Worm (Caenorhabditis elegans) whole organism, L4 larva: ENCODE results near the gene krr-1.

Source experiments
- F44E2.7 ChIP-seq: fragments of 200-800 bp; sonication (Bioruptor generic); IDR thresholded peaks from 2 replicates; pipeline ENCODE4 v2.1.2; 2022; ENCODE audit warnings: missing genetic modification characterization, missing compliant biosample characterization
- T20F7.1 ChIP-seq: fragments of 200-800 bp; sonication (Bioruptor generic); optimal IDR thresholded peaks from 2 replicates; lab custom pipeline; 2018; ENCODE audit warnings: mild to moderate bottlenecking, missing genetic modification characterization, missing compliant biosample characterization
- Y105C5A.15 ChIP-seq: fragments of 200-800 bp; sonication (Bioruptor generic); IDR thresholded peaks from 2 replicates; pipeline ENCODE4 v1.3.6; 2022; ENCODE audit warnings: missing genetic modification characterization, missing compliant biosample characterization
- Y75B8A.6 ChIP-seq: fragments of 200-800 bp; sonication (Bioruptor generic); IDR thresholded peaks from 2 replicates; pipeline ENCODE4 v1.3.6; 2022; ENCODE audit warnings: missing genetic modification reagents, missing genetic modification characterization, missing compliant biosample characterization
- aha-1 ChIP-seq: fragments of 150-350 bp; peaks from one replicate; lab custom pipeline; 2014; ENCODE audit warnings: missing biosample characterization, missing genetic modification characterization
- aly-2 ChIP-seq: sonication (generic microtip); optimal IDR thresholded peaks from 2 replicates; lab custom pipeline; 2018; ENCODE audit warnings: missing biosample characterization, missing genetic modification characterization
- arid-1 ChIP-seq: fragments of 200-800 bp; sonication (Bioruptor generic); conservative IDR thresholded peaks from 2 replicates; pipeline ENCODE4 v1.3.6; 2022; ENCODE audit warnings: missing genetic modification reagents, missing genetic modification characterization, missing compliant biosample characterization
- attf-4 ChIP-seq: sonication (generic microtip); optimal IDR thresholded peaks from 3 replicates; lab custom pipeline; 2017; ENCODE audit warnings: missing biosample characterization, missing genetic modification characterization
- ceh-20 ChIP-seq: fragments of 200-800 bp; sonication (Bioruptor generic); IDR thresholded peaks from 2 replicates; pipeline ENCODE4 v1.3.6; 2022; ENCODE audit warnings: missing genetic modification reagents, missing genetic modification characterization, missing compliant biosample characterization
- ceh-28 ChIP-seq: fragments of 150-350 bp; optimal IDR thresholded peaks from 2 replicates; lab custom pipeline; 2014; ENCODE audit warnings: missing biosample characterization, missing genetic modification reagents, missing genetic modification characterization
- ceh-62 ChIP-seq: sonication (generic microtip); optimal IDR thresholded peaks from 2 replicates; lab custom pipeline; 2017; ENCODE audit warnings: missing biosample characterization, missing genetic modification characterization
- ceh-82 ChIP-seq: sonication (generic microtip); optimal IDR thresholded peaks from 2 replicates; lab custom pipeline; 2017; ENCODE audit warnings: missing biosample characterization, missing genetic modification characterization
- ces-1 ChIP-seq: fragments of 150-350 bp; sonication (generic microtip); optimal IDR thresholded peaks from 4 replicates; lab custom pipeline; 2014; ENCODE audit warnings: missing biosample characterization, missing genetic modification reagents, missing genetic modification characterization
- cey-2 ChIP-seq: sonication (generic microtip); optimal IDR thresholded peaks from 3 replicates; lab custom pipeline; 2017; ENCODE audit warnings: missing genetic modification characterization, mild to moderate bottlenecking, missing compliant biosample characterization, antibody characterized with exemption, borderline replicate concordance; ENCODE audit not compliant: insufficient read depth
- ctbp-1 ChIP-seq: fragments of 200-800 bp; sonication (Bioruptor generic); IDR thresholded peaks from 2 replicates; pipeline ENCODE4 v1.3.6; 2022; ENCODE audit warnings: missing genetic modification reagents, missing genetic modification characterization, missing compliant biosample characterization
- daf-12 ChIP-seq: fragments of 150-350 bp; optimal IDR thresholded peaks from 2 replicates; lab custom pipeline; 2014; ENCODE audit warnings: missing biosample characterization, missing genetic modification reagents, missing genetic modification characterization
- egl-27 ChIP-seq: sonication (generic microtip); optimal IDR thresholded peaks from 3 replicates; lab custom pipeline; 2017; ENCODE audit warnings: missing biosample characterization, missing genetic modification reagents, missing genetic modification characterization
- gei-8 ChIP-seq: fragments of 200-800 bp; sonication (Bioruptor generic); optimal IDR thresholded peaks from 2 replicates; lab custom pipeline; 2018; ENCODE audit warnings: mild to moderate bottlenecking, missing genetic modification characterization, missing compliant biosample characterization
- hlh-30 ChIP-seq: sonication (generic microtip); optimal IDR thresholded peaks from 2 replicates; lab custom pipeline; 2017; ENCODE audit warnings: antibody characterized with exemption, mild to moderate bottlenecking, missing genetic modification characterization, missing compliant biosample characterization; ENCODE audit not compliant: insufficient read depth
- lim-7 ChIP-seq: fragments of 200-800 bp; sonication (Bioruptor generic); IDR thresholded peaks from 2 replicates; pipeline ENCODE4 v1.3.6; 2022; ENCODE audit warnings: missing genetic modification characterization, missing compliant biosample characterization
- lin-1 ChIP-seq: fragments of 200-800 bp; sonication (Bioruptor generic); IDR thresholded peaks from 2 replicates; pipeline ENCODE4 v1.3.6; 2022; ENCODE audit warnings: missing genetic modification reagents, missing genetic modification characterization, missing compliant biosample characterization
- lin-15B ChIP-seq: fragments of 150-350 bp; sonication (generic microtip); optimal IDR thresholded peaks from 3 replicates; lab custom pipeline; 2014; ENCODE audit warnings: missing biosample characterization, missing genetic modification characterization
- lin-29 ChIP-seq: fragments of 200-800 bp; sonication (Bioruptor generic); IDR thresholded peaks from 2 replicates; pipeline ENCODE4 v1.3.6; 2022; ENCODE audit warnings: missing genetic modification reagents, missing genetic modification characterization, missing compliant biosample characterization
- lin-38 ChIP-seq: fragments of 200-800 bp; sonication (Bioruptor generic); IDR thresholded peaks from 2 replicates; pipeline ENCODE4 v1.3.6; 2022; ENCODE audit warnings: missing genetic modification reagents, missing genetic modification characterization, missing compliant biosample characterization
- madf-9 ChIP-seq: fragments of 200-800 bp; sonication (Bioruptor generic); conservative IDR thresholded peaks from 2 replicates; pipeline ENCODE4 v1.3.6; 2022; ENCODE audit warnings: missing genetic modification reagents, missing genetic modification characterization, missing compliant biosample characterization
- mdl-1 ChIP-seq, 2 experiments: fragments of 150-350 bp in 1 of 2; sonication (generic microtip) in 1 of 2; optimal IDR thresholded peaks; 2 replicates each; lab custom pipeline; 2014 to 2017; ENCODE audit warnings: missing biosample characterization in 2 of 2, missing genetic modification characterization in 2 of 2
- mep-1 ChIP-seq: fragments of 150-350 bp; sonication (generic microtip); optimal IDR thresholded peaks from 3 replicates; lab custom pipeline; 2014; ENCODE audit warnings: missing biosample characterization, missing genetic modification characterization
- mes-2 ChIP-seq: sonication (generic microtip); optimal IDR thresholded peaks from 2 replicates; lab custom pipeline; 2016; ENCODE audit warnings: missing genotype, mild to moderate bottlenecking, missing genetic modification characterization, missing compliant biosample characterization; ENCODE audit not compliant: poor library complexity, severe bottlenecking
- mxl-3 ChIP-seq: fragments of 200-800 bp; sonication (Bioruptor generic); optimal IDR thresholded peaks from 2 replicates; lab custom pipeline; 2018; ENCODE audit warnings: mild to moderate bottlenecking, missing genetic modification characterization, missing compliant biosample characterization
- nhr-10 ChIP-seq: fragments of 150-350 bp; optimal IDR thresholded peaks from 2 replicates; lab custom pipeline; 2014; ENCODE audit warnings: missing biosample characterization, missing genetic modification characterization
- nhr-11 ChIP-seq: fragments of 150-350 bp; optimal IDR thresholded peaks from 2 replicates; lab custom pipeline; 2014; ENCODE audit warnings: missing biosample characterization, missing genetic modification characterization
- nhr-25 ChIP-seq: sonication (generic microtip); optimal IDR thresholded peaks from 2 replicates; lab custom pipeline; 2017; ENCODE audit warnings: missing genetic modification characterization, mild to moderate bottlenecking, missing compliant biosample characterization, antibody characterized with exemption, moderate library complexity, borderline replicate concordance; ENCODE audit not compliant: insufficient read depth
- nhr-28 ChIP-seq: fragments of 150-350 bp; optimal IDR thresholded peaks from 2 replicates; lab custom pipeline; 2014; ENCODE audit warnings: missing biosample characterization, missing genetic modification characterization
- nhr-41 ChIP-seq: fragments of 200-800 bp; sonication (Bioruptor generic); IDR thresholded peaks from 2 replicates; pipeline ENCODE4 v1.3.6; 2022; ENCODE audit warnings: missing genetic modification reagents, missing genetic modification characterization, missing compliant biosample characterization
- nhr-42 ChIP-seq: fragments of 200-800 bp; sonication (Bioruptor generic); IDR thresholded peaks from 2 replicates; pipeline ENCODE4 v1.3.6; 2022; ENCODE audit warnings: missing genetic modification characterization, missing compliant biosample characterization
- nhr-48 ChIP-seq: sonication (generic microtip); optimal IDR thresholded peaks from 2 replicates; lab custom pipeline; 2016; ENCODE audit warnings: mild to moderate bottlenecking, missing genetic modification characterization, missing compliant biosample characterization
- nhr-77 ChIP-seq: fragments of 150-350 bp; optimal IDR thresholded peaks from 2 replicates; lab custom pipeline; 2014; ENCODE audit warnings: missing biosample characterization, missing genetic modification characterization
- php-3 ChIP-seq: fragments of 200-800 bp; sonication (Bioruptor generic); IDR thresholded peaks from 2 replicates; pipeline ENCODE4 v1.3.6; 2022; ENCODE audit warnings: missing genetic modification reagents, missing genetic modification characterization, missing compliant biosample characterization
- saeg-2 ChIP-seq: fragments of 200-800 bp; sonication (Bioruptor generic); IDR thresholded peaks from 2 replicates; pipeline ENCODE4 v1.3.6; 2022; ENCODE audit warnings: missing genetic modification reagents, missing genetic modification characterization, missing compliant biosample characterization
- sdz-12 ChIP-seq: fragments of 200-800 bp; sonication (Bioruptor generic); optimal IDR thresholded peaks from 2 replicates; lab custom pipeline; 2018; ENCODE audit warnings: mild to moderate bottlenecking, missing genetic modification characterization, missing compliant biosample characterization
- snpc-1.2 ChIP-seq: fragments of 200-800 bp; sonication (Bioruptor generic); IDR thresholded peaks from 2 replicates; pipeline ENCODE4 v1.3.6; 2022; ENCODE audit warnings: missing genetic modification reagents, missing genetic modification characterization, missing compliant biosample characterization
- unc-130 ChIP-seq: sonication (generic microtip); optimal IDR thresholded peaks from 2 replicates; lab custom pipeline; 2016; ENCODE audit warnings: missing genetic modification reagents, missing genetic modification characterization, missing compliant biosample characterization
- vab-7 ChIP-seq: fragments of 200-800 bp; sonication (Bioruptor generic); IDR thresholded peaks from 2 replicates; pipeline ENCODE4 v1.3.6; 2022; ENCODE audit warnings: missing genetic modification reagents, missing genetic modification characterization, missing compliant biosample characterization
- zip-2 ChIP-seq: fragments of 150-350 bp; optimal IDR thresholded peaks from 2 replicates; lab custom pipeline; 2014; ENCODE audit warnings: missing biosample characterization, missing genetic modification characterization

The krr-1 gene

ce11 chrV:7196498-7196966 lies 34.5 kb upstream of the krr-1 start, which contains the start of gene F09G2.2 (continued):
- TF ChIP-seq lin-29 (peak; percentile 80; the same call in 1 of the 2 replicates), ceh-28 (tag; lab: Kevin White, UChicago) (no peak), saeg-2 (GFP tag; lab: Robert Waterston, UW) (no peak), F44E2.7 (GFP tag; lab: Robert Waterston, UW) (no peak), mep-1 (tag; lab: Kevin White, UChicago) (peak; percentile 90), cey-2 (tag; lab: Kevin White, UChicago) (no peak), T20F7.1 (GFP tag; lab: Kevin White, UChicago) (no peak), mxl-3 (GFP tag; lab: Kevin White, UChicago) (peak; percentile 43), sdz-12 (GFP tag; lab: Kevin White, UChicago) (no peak), vab-7 (GFP tag; lab: Robert Waterston, UW) (0 out of 2 replicates have a peak, but pooled peaks have one; percentile 14), snpc-1.2 (GFP tag; lab: Robert Waterston, UW) (peak; percentile 53; the same call in 1 of the 2 replicates), ceh-82 (tag; lab: Kevin White, UChicago) (no peak), mes-2 (tag; lab: Kevin White, UChicago) (peak; percentile 91), zip-2 (tag; lab: Kevin White, UChicago) (peak; percentile 49), attf-4 (tag; lab: Kevin White, UChicago) (no peak), ctbp-1 (GFP tag; lab: Robert Waterston, UW) (peak; percentile 74), aha-1 (peak; percentile 99), lin-1 (GFP tag; lab: Robert Waterston, UW) (peak; percentile 65), nhr-10 (tag; lab: Kevin White, UChicago) (no peak), Y105C5A.15 (GFP tag; lab: Robert Waterston, UW) (no peak), nhr-77 (peak; percentile 92), ces-1 (no peak), lin-38 (GFP tag; lab: Robert Waterston, UW) (peak; percentile 87), daf-12 (tag; lab: Kevin White, UChicago) (no peak), nhr-28 (tag; lab: Kevin White, UChicago) (peak; percentile 81), aly-2 (tag; lab: Kevin White, UChicago) (no peak), ceh-20 (GFP tag; lab: Robert Waterston, UW) (peak; percentile 88), mdl-1 (tag; optimal IDR thresholded peaks at IDR 0.05; lab: Kevin White, UChicago) (peak in 1 of 2 experiments; percentile 65), nhr-41 (GFP tag; lab: Robert Waterston, UW) (no peak), egl-27 (tag; lab: Kevin White, UChicago) (no peak), hlh-30 (peak; percentile 83), unc-130 (peak; percentile 78), nhr-11 (tag; lab: Kevin White, UChicago) (peak; percentile 92), madf-9 (GFP tag; lab: Robert Waterston, UW) (peak; percentile 73), ceh-62 (tag; lab: Kevin White, UChicago) (no peak)

ce11 chrV:7197036-7197435 lies 34.0 kb upstream of the krr-1 start:
- TF ChIP-seq nhr-48 (tag; lab: Kevin White, UChicago) = no peak
- TF ChIP-seq nhr-25 = no peak
- TF ChIP-seq gei-8 (GFP tag; lab: Kevin White, UChicago) = no peak
- 0 out of 2 replicates have a peak, but pooled peaks have one; percentile 20 for TF ChIP-seq nhr-42
- no peak for TF ChIP-seq Y75B8A.6
- 0 out of 2 replicates have a peak, but pooled peaks have one; percentile 49 for TF ChIP-seq lim-7 (GFP tag; lab: Robert Waterston, UW)
- TF ChIP-seq ceh-28 (tag; lab: Kevin White, UChicago) = no peak
- no peak for TF ChIP-seq saeg-2 (GFP tag; lab: Robert Waterston, UW)
- TF ChIP-seq zip-2 (tag; lab: Kevin White, UChicago) = no peak
- no peak for TF ChIP-seq lin-15B
- TF ChIP-seq arid-1 (GFP tag; lab: Robert Waterston, UW) = no peak
- TF ChIP-seq egl-27 (tag; lab: Kevin White, UChicago) = no peak
- no peak for TF ChIP-seq php-3 (GFP tag; lab: Robert Waterston, UW)
